Fruit fly (Drosophila melanogaster): Measurements from ENCODE around the gene Adk2.

The Adk2 gene

dm6 chr3L:13015195-13015822, 7.2 kb downstream of the Adk2 start, which contains the start of gene MICAL-like (continued):
- peak; percentile 11; the same call in 1 of the 3 replicates for TF ChIP-seq otp (GFP tag; IDR thresholded peaks at IDR 0.05)
- no peak for TF ChIP-seq CG8388 (GFP tag; optimal IDR thresholded peaks at IDR 0.05)
- peak; percentile 90 for TF ChIP-seq Scr (GFP tag; IDR thresholded peaks at IDR 0.05; ENCODE audit: partially characterized antibody)
- TF ChIP-seq Trl (optimal IDR thresholded peaks at IDR 0.05): no peak
- TF ChIP-seq Trl (GFP tag; optimal IDR thresholded peaks at IDR 0.05): no peak
- TF ChIP-seq schlank (tag; optimal IDR thresholded peaks at IDR 0.05): no peak
- TF ChIP-seq HLHmδ (GFP tag; optimal IDR thresholded peaks at IDR 0.05): no peak
- no peak for TF ChIP-seq hkb (optimal IDR thresholded peaks at IDR 0.05)
- peak; percentile 36; the same call in 1 of the 2 replicates for TF ChIP-seq hkb (GFP tag; IDR thresholded peaks at IDR 0.05)
- TF ChIP-seq CG9215 (GFP tag; IDR thresholded peaks at IDR 0.05): no peak
- no peak for TF ChIP-seq ara (GFP tag; IDR thresholded peaks at IDR 0.05)
- TF ChIP-seq dpn (GFP tag; optimal IDR thresholded peaks at IDR 0.05): peak in 1 of 2 experiments; percentile 21
- TF ChIP-seq CG4730 (GFP tag; IDR thresholded peaks at IDR 0.05): no peak
- no peak for TF ChIP-seq en (GFP tag; optimal IDR thresholded peaks at IDR 0.05)
- TF ChIP-seq NfI (GFP tag; optimal IDR thresholded peaks at IDR 0.05): peak; percentile 39
- TF ChIP-seq zen (tag; optimal IDR thresholded peaks at IDR 0.05): peak; percentile 61
- no peak for TF ChIP-seq dmrt11E (tag; optimal IDR thresholded peaks at IDR 0.05)
- TF ChIP-seq CG13424 (tag; optimal IDR thresholded peaks at IDR 0.05): no peak
- TF ChIP-seq Ets97D (GFP tag; optimal IDR thresholded peaks at IDR 0.05): no peak
- TF ChIP-seq Fer1 (GFP tag; optimal IDR thresholded peaks at IDR 0.05): no peak
- no peak for TF ChIP-seq CrebB (tag; optimal IDR thresholded peaks at IDR 0.05)
- TF ChIP-seq CG8359 (GFP tag; optimal IDR thresholded peaks at IDR 0.05; ENCODE audit: borderline replicate concordance): no peak
- no peak for TF ChIP-seq wor (GFP tag; IDR thresholded peaks at IDR 0.05)
- TF ChIP-seq CG11085 (GFP tag; IDR thresholded peaks at IDR 0.05): no peak
- peak; percentile 75 for TF ChIP-seq BEAF-32 (GFP tag; optimal IDR thresholded peaks at IDR 0.05)
- TF ChIP-seq dati (GFP tag; IDR thresholded peaks at IDR 0.05): no peak
- TF ChIP-seq Med (GFP tag): peak; percentile 87
- peak; percentile 16; the same call in 1 of the 2 replicates for TF ChIP-seq CG17328 (GFP tag; IDR thresholded peaks at IDR 0.05)
- TF ChIP-seq peb (GFP tag; IDR thresholded peaks at IDR 0.05): no peak
- peak; percentile 26 for TF ChIP-seq Dad (GFP tag; optimal IDR thresholded peaks at IDR 0.05)
- no peak for TF ChIP-seq z (GFP tag; IDR thresholded peaks at IDR 0.05)
- TF ChIP-seq Spps (tag; optimal IDR thresholded peaks at IDR 0.05): no peak
- no peak for TF ChIP-seq her (GFP tag; optimal IDR thresholded peaks at IDR 0.05)
- no peak for TF ChIP-seq Mrtf (GFP tag; IDR thresholded peaks at IDR 0.05)
- TF ChIP-seq Usf (GFP tag; optimal IDR thresholded peaks at IDR 0.05): no peak
- TF ChIP-seq CG30020 (tag; optimal IDR thresholded peaks at IDR 0.05): no peak
- TF ChIP-seq aop (GFP tag; IDR thresholded peaks at IDR 0.05): no peak
- TF ChIP-seq az2 (GFP tag; optimal IDR thresholded peaks at IDR 0.05): no peak
- TF ChIP-seq CG16813 (GFP tag; IDR thresholded peaks at IDR 0.05; ENCODE audit: partially characterized antibody): peak; percentile 73
- TF ChIP-seq CG1647 (GFP tag; optimal IDR thresholded peaks at IDR 0.05): no peak
- no peak for TF ChIP-seq jing (GFP tag; optimal IDR thresholded peaks at IDR 0.05)
- TF ChIP-seq Hand (GFP tag; optimal IDR thresholded peaks at IDR 0.05): no peak
- TF ChIP-seq sisA (GFP tag; IDR thresholded peaks at IDR 0.05): peak; percentile 57; the same call in 1 of the 2 replicates
- TF ChIP-seq grn (GFP tag; optimal IDR thresholded peaks at IDR 0.05): peak; percentile 18
- no peak for TF ChIP-seq nau (GFP tag; optimal IDR thresholded peaks at IDR 0.05)
- no peak for TF ChIP-seq abd-A (tag; optimal IDR thresholded peaks at IDR 0.05)
- peak; percentile 59 for TF ChIP-seq sob (GFP tag; IDR thresholded peaks at IDR 0.05)
- no peak for TF ChIP-seq kah (GFP tag; optimal IDR thresholded peaks at IDR 0.05)
- TF ChIP-seq H2.0 (GFP tag; IDR thresholded peaks at IDR 0.05): peak; percentile 13; the same call in 1 of the 2 replicates
- no peak for TF ChIP-seq sim (GFP tag; IDR thresholded peaks at IDR 0.05)
- TF ChIP-seq CG4360 (GFP tag; IDR thresholded peaks at IDR 0.05): no peak
